Fruit fly (Drosophila melanogaster) whole organism, wandering third instar larva: ENCODE results near the gene Sfp24Bb.

Experiments
- CG9705 ChIP-seq: fragments of 200-800 bp; sonication (Bioruptor generic); optimal IDR thresholded peaks from 2 replicates; lab custom pipeline; 2018; ENCODE audit warnings: missing biosample characterization, mild to moderate bottlenecking, missing genetic modification characterization
- CrebA ChIP-seq: fragments of 200-800 bp; sonication (Bioruptor generic); optimal IDR thresholded peaks from 2 replicates; lab custom pipeline; 2016; ENCODE audit warnings: missing biosample characterization, mild to moderate bottlenecking, missing genetic modification characterization, borderline replicate concordance
- Dfd ChIP-seq: fragments of >200 bp; optimal IDR thresholded peaks from 2 replicates; lab custom pipeline; 2017; ENCODE audit warnings: missing biosample characterization, missing genetic modification characterization
- Dif ChIP-seq: fragments of 200-275, 200-300 bp; sonication (Bioruptor generic); optimal IDR thresholded peaks from 2 replicates; lab custom pipeline; 2018; ENCODE audit warnings: missing biosample characterization, missing genetic modification characterization; ENCODE audit not compliant: partially characterized antibody
- GATAd ChIP-seq: sonication (Bioruptor generic); optimal IDR thresholded peaks from 2 replicates; lab custom pipeline; 2016; ENCODE audit warnings: missing biosample characterization, missing genetic modification characterization
- HLH106 ChIP-seq: fragments of 200-800 bp; optimal IDR thresholded peaks from 3 replicates; lab custom pipeline; 2019; ENCODE audit warnings: missing biosample characterization, mild to moderate bottlenecking, missing genetic modification characterization, moderate library complexity
- Hnf4 ChIP-seq: fragments of 200-800 bp; sonication (Bioruptor generic); optimal IDR thresholded peaks from 2 replicates; lab custom pipeline; 2016; ENCODE audit warnings: missing biosample characterization, mild to moderate bottlenecking, missing genetic modification characterization
- Hr78 ChIP-seq: fragments of >200 bp; optimal IDR thresholded peaks from 2 replicates; lab custom pipeline; 2017; ENCODE audit warnings: missing biosample characterization, missing genetic modification characterization
- Jra ChIP-seq: sonication (Bioruptor generic); optimal IDR thresholded peaks from 2 replicates; lab custom pipeline; 2016; ENCODE audit warnings: missing biosample characterization, missing genetic modification characterization
- Mio ChIP-seq: sonication (Bioruptor generic); optimal IDR thresholded peaks from 2 replicates; lab custom pipeline; 2016; ENCODE audit warnings: missing biosample characterization, missing genetic modification characterization
- N ChIP-seq: fragments of >200 bp; optimal IDR thresholded peaks from 2 replicates; lab custom pipeline; 2018; ENCODE audit warnings: missing biosample characterization, missing external identifiers, missing genetic modification characterization
- Rel ChIP-seq, 2 experiments: fragments of 200-800 bp; sonication (Bioruptor generic) in 1 of 2; optimal IDR thresholded peaks; 2 replicates in 1 of 2; 3 replicates in 1 of 2; lab custom pipeline; 2016 to 2019; ENCODE audit warnings: mild to moderate bottlenecking in 2 of 2, missing biosample characterization in 2 of 2, missing genetic modification characterization in 2 of 2, moderate library complexity in 1 of 2
- Sp1 ChIP-seq: fragments of 200-800 bp; sonication (Bioruptor generic); optimal IDR thresholded peaks from 3 replicates; lab custom pipeline; 2019; ENCODE audit warnings: missing biosample characterization, mild to moderate bottlenecking, missing genetic modification characterization, moderate library complexity
- Vsx2 ChIP-seq: fragments of 200-300, 225-300 bp; sonication (Bioruptor generic); optimal IDR thresholded peaks from 2 replicates; lab custom pipeline; 2018; ENCODE audit warnings: missing biosample characterization, missing genetic modification characterization; ENCODE audit not compliant: partially characterized antibody
- dl ChIP-seq, 2 experiments: fragments of 175-275, 200-275 bp in 1 of 2; fragments of 200-275 bp in 1 of 2; sonication (Bioruptor generic); optimal IDR thresholded peaks; lab custom pipeline; 2018; ENCODE audit warnings: mild to moderate bottlenecking in 2 of 2, missing biosample characterization in 2 of 2, missing genetic modification characterization in 2 of 2, moderate library complexity in 2 of 2; ENCODE audit not compliant: partially characterized antibody in 2 of 2, insufficient read depth in 1 of 2
- ey ChIP-seq: fragments of 200-800 bp; sonication (Bioruptor generic); optimal IDR thresholded peaks from 2 replicates; lab custom pipeline; 2016; ENCODE audit warnings: missing biosample characterization, missing genetic modification characterization
- foxo ChIP-seq, 2 experiments: fragments of 200-800 bp; sonication (Bioruptor generic); optimal IDR thresholded peaks; 2 replicates in 1 of 2; 3 replicates in 1 of 2; lab custom pipeline; 2016 to 2017; ENCODE audit warnings: missing biosample characterization in 2 of 2, missing genetic modification characterization in 2 of 2
- fru ChIP-seq: fragments of 200-800 bp; sonication (Bioruptor generic); optimal IDR thresholded peaks from 3 replicates; lab custom pipeline; 2016; ENCODE audit warnings: missing biosample characterization, mild to moderate bottlenecking, missing genetic modification characterization
- h ChIP-seq: fragments of 200-800 bp; sonication (Bioruptor generic); optimal IDR thresholded peaks from 3 replicates; lab custom pipeline; 2016; ENCODE audit warnings: missing biosample characterization, mild to moderate bottlenecking, missing genetic modification characterization
- jim ChIP-seq: fragments of 175-275, 200-325 bp; sonication (Bioruptor generic); optimal IDR thresholded peaks from 2 replicates; lab custom pipeline; 2016; ENCODE audit warnings: missing biosample characterization, mild to moderate bottlenecking, missing genetic modification characterization
- lola ChIP-seq: fragments of >200 bp; optimal IDR thresholded peaks from 2 replicates; lab custom pipeline; 2017; ENCODE audit warnings: missing biosample characterization, missing genetic modification characterization
- sage ChIP-seq: fragments of 200-800 bp; sonication (Bioruptor generic); optimal IDR thresholded peaks from 2 replicates; lab custom pipeline; 2016; ENCODE audit warnings: missing biosample characterization, mild to moderate bottlenecking, missing genetic modification characterization
- usp ChIP-seq: fragments of >200 bp; optimal IDR thresholded peaks from 2 replicates; lab custom pipeline; 2017; ENCODE audit warnings: missing biosample characterization, missing genetic modification characterization
- woc ChIP-seq: sonication (Bioruptor generic); optimal IDR thresholded peaks from 2 replicates; lab custom pipeline; 2016; ENCODE audit warnings: missing biosample characterization, mild to moderate bottlenecking, missing genetic modification characterization

Gene Sfp24Bb

DNA sequence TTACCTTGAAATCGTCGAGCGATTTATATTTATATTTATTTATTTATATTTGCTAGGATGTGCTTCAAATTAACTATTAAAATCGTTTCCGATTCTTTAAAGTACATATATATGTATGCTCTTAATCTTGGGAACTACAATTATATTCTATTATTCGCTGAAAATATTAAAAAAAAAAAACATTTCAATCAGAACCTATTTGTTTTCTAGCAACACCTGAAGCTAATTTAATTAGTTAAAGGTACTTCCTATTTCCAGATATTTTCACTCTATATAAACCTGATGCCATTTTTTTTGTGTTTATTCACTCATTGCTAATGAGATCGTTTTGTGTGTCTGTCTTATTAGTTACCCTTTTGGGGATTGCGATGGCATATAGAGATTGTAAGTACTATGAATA lies 31.4 kb upstream of the Sfp24Bb start, which contains the start of gene CG42467:
TSS of gene CG42467 (plus strand) at position 301 of the 400 bp plus-strand sequence.
- TF ChIP-seq Jra (GFP tag; lab: Kevin White, UChicago) (no peak), HLH106 (tag; lab: Kevin White, UChicago) (no peak), dl (GFP tag; optimal IDR thresholded peaks at IDR 0.05; lab: Kevin White, UChicago; ENCODE audit: insufficient read depth in 1 of 2, partially characterized antibody in 2 of 2) (no peak), fru (GFP tag; lab: Kevin White, UChicago) (no peak), sage (GFP tag; lab: Kevin White, UChicago) (no peak), Sp1 (GFP tag; lab: Kevin White, UChicago) (no peak), N (no peak)

DNA sequence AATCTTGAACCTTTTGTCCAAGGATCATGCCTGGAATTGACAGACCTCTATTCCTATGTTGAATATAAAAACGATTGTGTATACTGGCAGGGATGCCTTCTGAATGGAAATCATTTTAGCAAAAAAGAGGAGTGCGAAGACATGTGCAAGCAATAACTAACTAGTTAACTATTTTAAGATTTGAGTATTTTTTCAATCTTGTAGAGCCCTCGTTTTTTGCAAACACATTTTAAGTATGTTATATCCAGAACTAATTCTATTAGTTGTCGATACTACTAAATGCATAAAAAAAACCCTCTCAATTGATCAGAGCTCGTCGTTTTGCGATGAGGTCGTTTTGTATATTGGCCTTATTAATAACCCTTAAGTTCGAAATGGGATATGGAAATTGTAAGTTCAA lies 30.8 kb upstream of the Sfp24Bb start, which contains the start of gene Sfp24C1:
TSS of gene Sfp24C1 (plus strand) at position 301 of the 400 bp plus-strand sequence.
- no peak for TF ChIP-seq HLH106 (tag; lab: Kevin White, UChicago)
- TF ChIP-seq, all 38 proteins: peak for 0

DNA sequence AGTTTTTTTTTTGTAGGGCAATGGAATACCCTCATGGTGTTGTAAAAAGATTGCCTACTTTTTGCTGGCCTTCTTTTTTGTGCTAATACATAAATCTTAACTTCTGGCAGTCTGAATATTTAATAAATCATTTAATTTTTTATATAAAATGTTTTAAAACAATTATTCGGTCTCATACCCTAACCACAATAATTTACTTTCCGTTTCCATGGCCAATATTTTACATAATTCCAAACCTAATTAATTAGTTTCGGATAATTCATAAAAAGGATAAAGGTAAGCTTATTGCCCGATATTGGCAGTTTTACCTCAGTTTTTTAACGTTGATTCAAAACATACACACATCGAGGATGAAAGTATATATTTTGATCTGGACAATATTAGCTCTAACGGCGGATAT lies 30.3 kb upstream of the Sfp24Bb start, which contains the start of gene CG42465:
TSS of gene CG42465 (plus strand) at position 301 of the 400 bp plus-strand sequence.
- TF ChIP-seq ey (GFP tag; lab: Kevin White, UChicago), result no peak
- no peak for TF ChIP-seq N
- TF ChIP-seq CrebA (GFP tag; lab: Kevin White, UChicago), result no peak
- no peak for TF ChIP-seq foxo (GFP tag; optimal IDR thresholded peaks at IDR 0.05; lab: Kevin White, UChicago)
- no peak for TF ChIP-seq lola (GFP tag; lab: Kevin White, UChicago)
- TF ChIP-seq jim (GFP tag; lab: Kevin White, UChicago), result no peak

DNA sequence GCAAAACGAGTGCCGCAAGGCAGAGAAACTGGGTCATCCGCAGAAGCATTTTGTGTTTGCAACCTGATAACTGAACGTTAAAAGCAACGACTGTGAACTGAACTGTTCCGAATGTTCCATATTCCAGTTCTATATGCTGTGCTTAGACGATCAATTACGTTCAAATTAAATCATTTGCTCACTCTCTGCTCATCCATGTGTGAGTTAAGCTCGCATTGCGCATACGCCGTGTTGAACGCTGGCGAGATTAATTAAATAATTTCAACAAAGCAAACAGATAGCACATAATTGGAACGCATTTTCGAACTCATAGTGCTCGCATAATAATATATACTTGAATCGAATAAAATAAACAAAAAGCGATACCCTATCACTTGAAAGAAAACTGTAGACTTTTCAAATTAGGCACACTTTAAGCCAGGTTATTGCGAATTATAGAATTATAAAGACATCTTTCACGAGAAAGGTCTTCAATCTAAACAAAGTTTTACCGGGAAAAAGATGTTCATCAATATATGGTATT lies 29.5 kb upstream of the Sfp24Bb start, which contains the start of the genes CG10031 and CG42464:
TSS of gene CG10031 (minus strand) at position 101 of the 523 bp plus-strand sequence.
TSS of gene CG42464 (plus strand) at position 473 of the 523 bp plus-strand sequence.
- no peak for TF ChIP-seq Jra (GFP tag; lab: Kevin White, UChicago)
- no peak for TF ChIP-seq Hr78
- TF ChIP-seq Mio (GFP tag; lab: Kevin White, UChicago), result no peak
- TF ChIP-seq Dif, result no peak
- TF ChIP-seq dl (GFP tag; optimal IDR thresholded peaks at IDR 0.05; lab: Kevin White, UChicago; ENCODE audit: insufficient read depth in 1 of 2, partially characterized antibody in 2 of 2), result no peak
- no peak for TF ChIP-seq GATAd (GFP tag; lab: Kevin White, UChicago)

DNA sequence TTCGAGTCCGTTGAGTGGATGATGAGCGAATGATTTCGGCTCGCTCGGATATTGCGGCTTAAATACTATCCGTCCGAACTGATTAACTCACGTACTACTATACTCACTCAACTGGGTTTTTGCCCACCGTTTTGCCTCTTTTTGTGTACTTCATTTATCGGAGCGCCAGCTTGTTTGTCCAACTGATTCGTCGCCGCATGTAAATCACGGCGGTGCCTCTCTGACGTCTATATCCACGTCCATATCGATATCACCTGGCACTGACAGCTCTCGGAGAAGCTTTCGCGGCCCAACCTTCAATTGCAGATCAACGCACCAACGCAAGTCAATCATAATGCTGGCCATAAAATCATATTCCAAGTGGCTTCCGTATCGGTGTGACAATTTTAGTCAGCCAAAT lies 28.2 kb upstream of the Sfp24Bb start, which contains the start of gene CG3604:
TSS of gene CG3604 (minus strand) at position 101 of the 400 bp plus-strand sequence.
- TF ChIP-seq Dfd (GFP tag; lab: Kevin White, UChicago) (no peak), Vsx2 (GFP tag; lab: Kevin White, UChicago) (no peak), lola (GFP tag; lab: Kevin White, UChicago) (no peak), usp (GFP tag; lab: Kevin White, UChicago) (no peak), Dif (no peak), Hnf4 (GFP tag; lab: Kevin White, UChicago) (no peak), h (GFP tag; lab: Kevin White, UChicago) (no peak), Mio (GFP tag; lab: Kevin White, UChicago) (no peak)

DNA sequence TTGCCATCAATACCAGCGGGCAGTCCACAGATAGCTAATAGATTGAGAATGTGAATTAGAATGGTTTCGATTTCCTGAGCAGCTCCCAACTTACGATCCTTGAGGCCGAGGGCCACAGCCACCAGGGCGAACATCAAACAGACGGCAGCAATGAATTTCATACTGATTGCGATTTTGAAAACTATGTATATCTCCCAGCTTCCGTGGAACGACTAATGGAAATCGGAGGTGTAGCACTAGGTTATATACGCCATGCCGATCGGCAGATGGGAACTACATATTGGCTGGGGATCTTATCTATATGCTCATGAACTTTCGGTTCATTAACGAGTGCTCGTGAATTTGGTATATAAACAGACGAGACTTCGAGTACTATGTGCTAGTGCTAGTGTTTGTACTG lies 26.9 kb upstream of the Sfp24Bb start, which contains the start of gene IM33:
TSS of gene IM33 (minus strand) at position 221 of the 400 bp plus-strand sequence.
- no peak for TF ChIP-seq woc (GFP tag; lab: Kevin White, UChicago)

DNA sequence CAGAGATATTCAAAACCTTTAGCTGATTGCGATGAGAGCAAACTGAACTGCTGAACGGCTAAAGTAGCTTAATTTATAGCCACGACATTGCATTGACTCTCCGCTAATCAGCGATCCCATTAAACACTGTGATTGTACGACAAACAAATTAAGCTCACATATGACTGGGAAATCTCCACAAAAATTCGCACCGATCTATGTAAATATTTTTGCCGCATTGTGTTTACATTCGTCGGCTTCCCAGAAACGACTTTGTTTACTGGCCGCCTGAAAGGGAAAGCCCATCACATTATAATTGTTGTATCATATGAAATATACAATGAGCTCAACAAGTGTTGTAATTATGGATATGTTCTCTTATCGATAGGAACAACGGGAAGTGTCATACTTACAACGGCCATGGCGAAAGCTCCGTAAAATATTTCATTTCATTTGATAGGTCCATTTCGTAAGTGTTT lies 25.8 kb upstream of the Sfp24Bb start, which contains the start of gene CG16713:
TSS of gene CG16713 (minus strand) at position 51 of the 458 bp plus-strand sequence.
- no peak for TF ChIP-seq CG9705
- TF ChIP-seq Rel (GFP tag; optimal IDR thresholded peaks at IDR 0.05; lab: Kevin White, UChicago), result no peak
- TF ChIP-seq Rel (tag; optimal IDR thresholded peaks at IDR 0.05; lab: Kevin White, UChicago), result peak; percentile 96
